Worm (Caenorhabditis elegans) whole organism, L4/young adult: ENCODE results near the gene gpcp-2.

ENCODE experiments used
- W03F9.2 ChIP-seq: fragments of 150-350 bp; optimal IDR thresholded peaks from 2 replicates; lab custom pipeline; 2014; ENCODE audit warnings: missing biosample characterization, missing genetic modification characterization
- dao-5 ChIP-seq: sonication (generic microtip); optimal IDR thresholded peaks from 2 replicates; lab custom pipeline; 2016; ENCODE audit warnings: missing genotype, missing genetic modification characterization, moderate library complexity, missing compliant biosample characterization
- him-1 ChIP-seq: sonication (generic microtip); optimal IDR thresholded peaks from 2 replicates; lab custom pipeline; 2016; ENCODE audit warnings: missing genotype, missing genetic modification reagents, missing genetic modification characterization, missing compliant biosample characterization

DNA sequence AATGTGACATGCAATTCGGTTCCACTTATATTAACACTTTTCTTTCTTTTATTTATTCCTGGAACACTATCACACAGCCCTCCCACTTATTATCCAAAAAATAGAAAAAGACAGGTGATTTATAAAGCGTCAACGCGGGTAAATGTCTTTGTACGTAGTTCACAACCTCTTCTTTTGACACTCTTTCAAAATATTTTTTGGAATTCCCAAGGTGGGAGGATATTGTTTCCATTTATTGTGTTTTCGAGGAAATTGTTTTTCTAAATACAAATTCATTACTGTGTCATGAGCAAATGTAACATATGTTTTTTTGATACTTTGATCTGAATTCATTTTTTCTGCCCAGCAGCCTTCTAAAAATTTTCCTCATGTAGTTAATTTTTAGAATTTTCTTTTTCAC, 15.3 kb downstream of the gpcp-2 start:
- no peak for TF ChIP-seq him-1 (tag; lab: Kevin White, UChicago)
- TF ChIP-seq dao-5 (tag; lab: Kevin White, UChicago): no peak
- TF ChIP-seq W03F9.2 (tag; lab: Kevin White, UChicago): no peak
